Worm (Caenorhabditis elegans): ENCODE results near the gene slc-25A18.2.

Gene slc-25A18.2

ce11 chrIV:7506711-7507110 is 31.9 kb downstream of the slc-25A18.2 start:
- TF ChIP-seq skn-1 (tag; optimal IDR thresholded peaks at IDR 0.05) (no peak), nhr-67 (tag; optimal IDR thresholded peaks at IDR 0.05) (no peak), elt-1 (tag; optimal IDR thresholded peaks at IDR 0.05) (no peak), ceh-9 (tag; optimal IDR thresholded peaks at IDR 0.05) (no peak), ZK546.5 (tag; optimal IDR thresholded peaks at IDR 0.05) (no peak), ceh-28 (tag; optimal IDR thresholded peaks at IDR 0.05) (no peak), pha-4 (tag; optimal IDR thresholded peaks at IDR 0.05) (no peak), ztf-11 (tag; optimal IDR thresholded peaks at IDR 0.05) (no peak)

DNA sequence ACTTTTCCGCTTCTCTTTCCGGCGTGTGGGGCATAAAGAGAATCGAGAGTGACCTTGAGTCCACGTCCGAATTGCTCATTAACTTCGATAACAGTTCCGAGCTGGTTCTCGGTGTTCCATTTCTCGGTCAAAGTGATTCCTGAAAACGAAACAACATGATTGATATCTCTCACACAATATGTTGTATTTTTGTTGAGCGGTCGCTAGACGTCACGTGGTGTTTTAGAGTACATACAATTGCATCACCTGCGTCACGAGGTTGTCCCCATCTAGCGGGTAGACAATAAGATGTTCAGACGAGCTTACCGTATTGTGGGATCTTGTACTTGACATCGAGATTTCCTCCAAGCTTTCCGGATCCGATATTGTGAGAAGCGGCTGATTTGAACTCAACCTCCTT is 32.5 kb downstream of the slc-25A18.2 start:
- TF ChIP-seq mml-1 (tag; optimal IDR thresholded peaks at IDR 0.05) (no peak), elt-2 (tag; optimal IDR thresholded peaks at IDR 0.05) (peak; percentile 37), nhr-23 (tag; optimal IDR thresholded peaks at IDR 0.05) (peak; percentile 29), lin-15B (tag; optimal IDR thresholded peaks at IDR 0.05) (peak; percentile 23), nhr-25 (tag; optimal IDR thresholded peaks at IDR 0.05) (peak; percentile 33), ama-1 (optimal IDR thresholded peaks at IDR 0.05) (peak; percentile 83), nhr-43 (tag; optimal IDR thresholded peaks at IDR 0.05; ENCODE audit: poor library complexity, severe bottlenecking) (peak; percentile 52), pha-4 (tag; optimal IDR thresholded peaks at IDR 0.05) (peak; percentile 66), fos-1 (tag; optimal IDR thresholded peaks at IDR 0.05) (no peak), jun-1 (tag; optimal IDR thresholded peaks at IDR 0.05) (no peak)

ce11 chrIV:7507841-7508509 is 33.1 kb downstream of the slc-25A18.2 start, which contains the start of the genes vdac-1 and R05G6.5:
TSS of gene vdac-1 (minus strand) at chrIV:7507891.
TSS of gene R05G6.5 (plus strand) at chrIV:7508367.
- TF ChIP-seq eor-1 (tag; optimal IDR thresholded peaks at IDR 0.05): no peak
- peak; percentile 56 for TF ChIP-seq nhr-76 (tag; optimal IDR thresholded peaks at IDR 0.05)
- TF ChIP-seq nhr-25 (tag; optimal IDR thresholded peaks at IDR 0.05): peak; percentile 84
- TF ChIP-seq nhr-43 (tag; optimal IDR thresholded peaks at IDR 0.05; ENCODE audit: poor library complexity, severe bottlenecking): peak; percentile 77
- TF ChIP-seq lin-15B (tag; optimal IDR thresholded peaks at IDR 0.05): peak; percentile 90
- peak; percentile 39 for TF ChIP-seq hmg-11 (tag; optimal IDR thresholded peaks at IDR 0.05)
- TF ChIP-seq lin-39 (tag; optimal IDR thresholded peaks at IDR 0.05): peak; percentile 76
- TF ChIP-seq egl-27 (tag; optimal IDR thresholded peaks at IDR 0.05): no peak
- TF ChIP-seq unc-62 (GFP tag; optimal IDR thresholded peaks at IDR 0.05): peak; percentile 18
- TF ChIP-seq ztf-4 (tag; optimal IDR thresholded peaks at IDR 0.05): no peak
- no peak for TF ChIP-seq unc-39 (tag; optimal IDR thresholded peaks at IDR 0.05)
- TF ChIP-seq R02D3.7 (tag; optimal IDR thresholded peaks at IDR 0.05): peak; percentile 75
- peak; percentile 71 for TF ChIP-seq egl-5 (tag; optimal IDR thresholded peaks at IDR 0.05)
- TF ChIP-seq nhr-67 (tag; optimal IDR thresholded peaks at IDR 0.05): no peak
- no peak for TF ChIP-seq ama-1 (optimal IDR thresholded peaks at IDR 0.05)
- TF ChIP-seq sea-2 (GFP tag; optimal IDR thresholded peaks at IDR 0.05): no peak
- TF ChIP-seq lsy-12 (tag; optimal IDR thresholded peaks at IDR 0.05): peak; percentile 66
- TF ChIP-seq elt-2 (tag; optimal IDR thresholded peaks at IDR 0.05): peak; percentile 87
- no peak for TF ChIP-seq fkh-2 (tag; optimal IDR thresholded peaks at IDR 0.05)
- no peak for TF ChIP-seq fkh-10 (GFP tag; optimal IDR thresholded peaks at IDR 0.05)
- TF ChIP-seq ztf-11 (tag; optimal IDR thresholded peaks at IDR 0.05): no peak
- peak; percentile 81 for TF ChIP-seq jun-1 (tag; optimal IDR thresholded peaks at IDR 0.05)
- no peak for TF ChIP-seq nhr-11 (tag; optimal IDR thresholded peaks at IDR 0.05)
- peak; percentile 83 for TF ChIP-seq nhr-23 (tag; optimal IDR thresholded peaks at IDR 0.05)
- TF ChIP-seq ceh-82 (tag; optimal IDR thresholded peaks at IDR 0.05): no peak
- no peak for TF ChIP-seq skn-1 (tag; optimal IDR thresholded peaks at IDR 0.05)
- TF ChIP-seq nhr-237 (tag; optimal IDR thresholded peaks at IDR 0.05): no peak
- peak; percentile 9 for TF ChIP-seq elt-1 (tag; optimal IDR thresholded peaks at IDR 0.05)
- no peak for TF ChIP-seq ceh-9 (tag; optimal IDR thresholded peaks at IDR 0.05)
- no peak for TF ChIP-seq daf-12 (tag; optimal IDR thresholded peaks at IDR 0.05)
- peak; percentile 41 for TF ChIP-seq pqm-1 (tag; optimal IDR thresholded peaks at IDR 0.05)
- no peak for TF ChIP-seq mml-1 (tag; optimal IDR thresholded peaks at IDR 0.05)
- no peak for TF ChIP-seq ceh-16 (tag; optimal IDR thresholded peaks at IDR 0.05)
- TF ChIP-seq zag-1 (tag; optimal IDR thresholded peaks at IDR 0.05): no peak
- TF ChIP-seq nfya-1 (tag; optimal IDR thresholded peaks at IDR 0.05; ENCODE audit: insufficient read depth): peak; percentile 92
- TF ChIP-seq mdl-1 (tag; optimal IDR thresholded peaks at IDR 0.05): no peak
- TF ChIP-seq tbx-2 (tag; optimal IDR thresholded peaks at IDR 0.05): no peak
- no peak for TF ChIP-seq nhr-28 (tag; optimal IDR thresholded peaks at IDR 0.05)
- TF ChIP-seq pha-4 (tag; optimal IDR thresholded peaks at IDR 0.05): peak; percentile 86
- peak; percentile 42 for TF ChIP-seq ceh-28 (tag; optimal IDR thresholded peaks at IDR 0.05)
- TF ChIP-seq aly-2 (tag; optimal IDR thresholded peaks at IDR 0.05): no peak
- no peak for TF ChIP-seq nhr-12 (tag; optimal IDR thresholded peaks at IDR 0.05)
- TF ChIP-seq elt-3 (tag; optimal IDR thresholded peaks at IDR 0.05): peak in 1 of 3 experiments; percentile 9
- no peak for TF ChIP-seq ZK546.5 (tag; optimal IDR thresholded peaks at IDR 0.05)
- peak; percentile 73 for TF ChIP-seq snpc-4 (tag; optimal IDR thresholded peaks at IDR 0.05)
- no peak for TF ChIP-seq nhr-77 (tag; optimal IDR thresholded peaks at IDR 0.05)
- TF ChIP-seq fos-1 (tag; optimal IDR thresholded peaks at IDR 0.05): no peak

Measured in whole organism, L3 larva.